Worm (Caenorhabditis elegans) whole organism, late embryonic: ENCODE data around the gene F08G12.3.

Experiments used
- C08G9.2 ChIP-seq: sonication (generic microtip); optimal IDR thresholded peaks from 2 replicates; lab custom pipeline; 2016; ENCODE audit warnings: mild to moderate bottlenecking, missing genetic modification characterization, moderate library complexity, missing compliant biosample characterization
- C38D4.7 ChIP-seq: fragments of 200-800 bp; sonication (Bioruptor generic); optimal IDR thresholded peaks from 2 replicates; lab custom pipeline; 2018; ENCODE audit warnings: mild to moderate bottlenecking, missing genetic modification characterization, moderate library complexity, missing compliant biosample characterization
- F13H6.1 ChIP-seq: sonication (generic microtip); optimal IDR thresholded peaks from 2 replicates; lab custom pipeline; 2016; ENCODE audit warnings: missing genetic modification characterization, missing compliant biosample characterization
- K09A11.1 ChIP-seq: sonication (generic microtip); optimal IDR thresholded peaks from 2 replicates; lab custom pipeline; 2017; ENCODE audit warnings: antibody characterized with exemption, mild to moderate bottlenecking, missing genetic modification characterization, missing compliant biosample characterization; ENCODE audit not compliant: insufficient read depth
- T23F11.4 ChIP-seq: fragments of 200-800 bp; sonication (Bioruptor generic); optimal IDR thresholded peaks from 2 replicates; lab custom pipeline; 2018; ENCODE audit warnings: mild to moderate bottlenecking, missing genetic modification characterization, missing compliant biosample characterization
- Y22D7AL.16 ChIP-seq: sonication (generic microtip); optimal IDR thresholded peaks from 2 replicates; lab custom pipeline; 2016; ENCODE audit warnings: missing genetic modification characterization, missing compliant biosample characterization
- ahr-1 ChIP-seq: sonication (generic microtip); optimal IDR thresholded peaks from 2 replicates; lab custom pipeline; 2016; ENCODE audit warnings: missing genetic modification characterization, missing compliant biosample characterization
- ama-1 ChIP-seq: fragments of 150-350 bp; optimal IDR thresholded peaks from 2 replicates; lab custom pipeline; 2014
- ceh-18 ChIP-seq: sonication (generic microtip); optimal IDR thresholded peaks from 2 replicates; lab custom pipeline; 2016; ENCODE audit warnings: missing genetic modification characterization, missing compliant biosample characterization
- ceh-2 ChIP-seq: sonication (generic microtip); optimal IDR thresholded peaks from 2 replicates; lab custom pipeline; 2016; ENCODE audit warnings: missing genotype, missing genetic modification characterization, missing compliant biosample characterization
- ceh-24 ChIP-seq: sonication (generic microtip); optimal IDR thresholded peaks from 2 replicates; lab custom pipeline; 2016; ENCODE audit warnings: mild to moderate bottlenecking, missing genetic modification characterization, missing compliant biosample characterization
- ceh-30 ChIP-seq: fragments of 150-350 bp; optimal IDR thresholded peaks from 2 replicates; lab custom pipeline; 2014; ENCODE audit warnings: missing biosample characterization, missing genetic modification characterization
- ceh-34 ChIP-seq: sonication (generic microtip); optimal IDR thresholded peaks from 2 replicates; lab custom pipeline; 2016; ENCODE audit warnings: mild to moderate bottlenecking, missing genetic modification characterization, missing compliant biosample characterization
- ceh-45 ChIP-seq: fragments of 200-800 bp; sonication (Bioruptor generic); IDR thresholded peaks from 2 replicates; pipeline ENCODE4 v1.3.6; 2022; ENCODE audit warnings: missing genetic modification reagents, missing genetic modification characterization, missing compliant biosample characterization
- ceh-48 ChIP-seq: sonication (generic microtip); optimal IDR thresholded peaks from 2 replicates; lab custom pipeline; 2016; ENCODE audit warnings: missing genetic modification characterization, inconsistent platforms, missing compliant biosample characterization
- dmd-4 ChIP-seq: sonication (generic microtip); optimal IDR thresholded peaks from 2 replicates; lab custom pipeline; 2016; ENCODE audit warnings: borderline replicate concordance, missing genetic modification characterization, missing compliant biosample characterization
- elt-2 ChIP-seq: sonication (generic microtip); optimal IDR thresholded peaks from 2 replicates; lab custom pipeline; 2016; ENCODE audit warnings: missing genetic modification reagents, missing genetic modification characterization, missing compliant biosample characterization
- elt-4 ChIP-seq: sonication (generic microtip); optimal IDR thresholded peaks from 2 replicates; lab custom pipeline; 2016; ENCODE audit warnings: missing genetic modification characterization, missing compliant biosample characterization
- ets-4 ChIP-seq: sonication (generic microtip); optimal IDR thresholded peaks from 2 replicates; lab custom pipeline; 2016; ENCODE audit warnings: missing genetic modification characterization, missing compliant biosample characterization
- fax-1 ChIP-seq: sonication (generic microtip); optimal IDR thresholded peaks from 2 replicates; lab custom pipeline; 2016; ENCODE audit warnings: missing genotype, missing genetic modification characterization, missing compliant biosample characterization
- fkh-10 ChIP-seq: fragments of 150-350 bp; optimal IDR thresholded peaks from 2 replicates; lab custom pipeline; 2014; ENCODE audit warnings: missing biosample characterization, missing genetic modification reagents, missing genetic modification characterization
- fkh-6 ChIP-seq: sonication (generic microtip); optimal IDR thresholded peaks from 2 replicates; lab custom pipeline; 2016; ENCODE audit warnings: missing genetic modification characterization, missing compliant biosample characterization
- gmeb-2 ChIP-seq: sonication (generic microtip); optimal IDR thresholded peaks from 2 replicates; lab custom pipeline; 2016; ENCODE audit warnings: missing genetic modification characterization, inconsistent platforms, missing compliant biosample characterization
- hlh-6 ChIP-seq: sonication (generic microtip); optimal IDR thresholded peaks from 2 replicates; lab custom pipeline; 2016; ENCODE audit warnings: missing genotype, missing genetic modification characterization, missing compliant biosample characterization
- hlh-8 ChIP-seq: sonication (generic microtip); optimal IDR thresholded peaks from 2 replicates; lab custom pipeline; 2016; ENCODE audit warnings: missing genotype, missing genetic modification characterization, missing compliant biosample characterization
- lin-11 ChIP-seq: fragments of 200-800 bp; sonication (Bioruptor generic); optimal IDR thresholded peaks from 2 replicates; lab custom pipeline; 2018; ENCODE audit warnings: mild to moderate bottlenecking, missing genetic modification characterization, missing compliant biosample characterization
- madf-2 ChIP-seq: sonication (generic microtip); optimal IDR thresholded peaks from 2 replicates; lab custom pipeline; 2017; ENCODE audit warnings: missing genetic modification characterization, missing compliant biosample characterization
- mec-3 ChIP-seq: sonication (generic microtip); optimal IDR thresholded peaks from 2 replicates; lab custom pipeline; 2016; ENCODE audit warnings: borderline replicate concordance, missing genetic modification characterization, missing compliant biosample characterization
- nfya-1 ChIP-seq: sonication (generic microtip); optimal IDR thresholded peaks from 2 replicates; lab custom pipeline; 2017; ENCODE audit warnings: missing genetic modification characterization, mild to moderate bottlenecking, missing compliant biosample characterization, antibody characterized with exemption, moderate library complexity
- nhr-232 ChIP-seq: sonication (generic microtip); optimal IDR thresholded peaks from 2 replicates; lab custom pipeline; 2016; ENCODE audit warnings: missing genetic modification characterization, missing compliant biosample characterization
- npax-4 ChIP-seq: sonication (generic microtip); optimal IDR thresholded peaks from 2 replicates; lab custom pipeline; 2016; ENCODE audit warnings: missing genetic modification characterization, missing compliant biosample characterization
- pax-1 ChIP-seq: fragments of 150-350 bp; optimal IDR thresholded peaks from 2 replicates; lab custom pipeline; 2014; ENCODE audit warnings: missing biosample characterization, missing genetic modification characterization
- pha-2 ChIP-seq: sonication (generic microtip); optimal IDR thresholded peaks from 2 replicates; lab custom pipeline; 2017; ENCODE audit warnings: mild to moderate bottlenecking, missing genetic modification characterization, missing compliant biosample characterization
- pha-4 ChIP-seq: fragments of 150-350 bp; optimal IDR thresholded peaks from 2 replicates; lab custom pipeline; 2018; ENCODE audit warnings: missing biosample characterization, missing genetic modification reagents, missing genetic modification characterization
- pros-1 ChIP-seq: fragments of 150-350 bp; optimal IDR thresholded peaks from 2 replicates; lab custom pipeline; 2014; ENCODE audit warnings: missing biosample characterization, missing genetic modification reagents, missing genetic modification characterization
- sdc-2 ChIP-seq: sonication (generic microtip); optimal IDR thresholded peaks from 2 replicates; lab custom pipeline; 2016; ENCODE audit warnings: missing genotype, missing genetic modification characterization, missing compliant biosample characterization
- sox-4 ChIP-seq: sonication (generic microtip); optimal IDR thresholded peaks from 2 replicates; lab custom pipeline; 2017; ENCODE audit warnings: mild to moderate bottlenecking, missing genetic modification characterization, inconsistent platforms, missing compliant biosample characterization
- syd-9 ChIP-seq: sonication (generic microtip); optimal IDR thresholded peaks from 2 replicates; lab custom pipeline; 2016; ENCODE audit warnings: mild to moderate bottlenecking, missing genetic modification characterization, moderate library complexity, missing compliant biosample characterization
- tbx-2 ChIP-seq: sonication (generic microtip); optimal IDR thresholded peaks from 2 replicates; lab custom pipeline; 2016; ENCODE audit warnings: missing genetic modification characterization, missing compliant biosample characterization
- tbx-7 ChIP-seq: sonication (generic microtip); optimal IDR thresholded peaks from 2 replicates; lab custom pipeline; 2016; ENCODE audit warnings: missing genotype, missing genetic modification characterization, missing compliant biosample characterization
- unc-55 ChIP-seq: sonication (generic microtip); optimal IDR thresholded peaks from 2 replicates; lab custom pipeline; 2017; ENCODE audit warnings: missing biosample characterization, missing genetic modification reagents, missing genetic modification characterization
- unc-86 ChIP-seq: sonication (generic microtip); optimal IDR thresholded peaks from 2 replicates; lab custom pipeline; 2016; ENCODE audit warnings: missing genetic modification characterization, missing compliant biosample characterization
- ztf-16 ChIP-seq: sonication (generic microtip); optimal IDR thresholded peaks from 2 replicates; lab custom pipeline; 2017; ENCODE audit warnings: missing genetic modification characterization, missing compliant biosample characterization

Gene F08G12.3

DNA sequence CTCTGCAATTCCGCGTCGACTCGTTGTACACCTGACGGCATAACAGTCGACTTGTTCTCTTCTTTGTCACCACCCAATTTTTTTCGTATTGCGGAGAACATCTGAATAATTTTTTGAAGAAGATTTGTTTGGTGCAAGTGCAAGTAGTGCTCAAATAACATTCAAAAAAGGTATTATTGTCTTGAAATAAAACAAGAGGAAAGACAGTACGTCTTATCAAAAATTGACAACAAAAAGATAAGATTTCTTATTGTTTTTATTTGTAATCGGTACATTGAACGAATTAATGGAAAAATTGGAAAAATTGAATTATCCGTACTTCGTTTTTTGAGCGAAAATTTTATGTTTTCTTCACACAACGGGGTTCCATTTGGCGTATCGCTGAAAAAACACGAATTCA lies 5.7 kb downstream of the F08G12.3 start, which contains the start of gene F08G12.1:
TSS of gene F08G12.1 (minus strand) at position 101 of the 400 bp plus-strand sequence.
- no peak for TF ChIP-seq nhr-232 (tag; lab: Kevin White, UChicago)
- TF ChIP-seq pros-1 (tag; lab: Kevin White, UChicago) = no peak
- no peak for TF ChIP-seq pha-2
- TF ChIP-seq K09A11.1 (tag; lab: Kevin White, UChicago) = no peak
- no peak for TF ChIP-seq lin-11 (tag; lab: Kevin White, UChicago)
- TF ChIP-seq fkh-10 = no peak
- no peak for TF ChIP-seq ceh-18 (tag; lab: Kevin White, UChicago)
- TF ChIP-seq gmeb-2 (tag; lab: Kevin White, UChicago) = no peak
- TF ChIP-seq ceh-24 (tag; lab: Kevin White, UChicago) = no peak
- no peak for TF ChIP-seq elt-4 (tag; lab: Kevin White, UChicago)
- TF ChIP-seq nfya-1 = no peak
- no peak for TF ChIP-seq Y22D7AL.16 (tag; lab: Kevin White, UChicago)
- TF ChIP-seq hlh-8 (tag; lab: Kevin White, UChicago) = no peak
- TF ChIP-seq pax-1 (tag; lab: Kevin White, UChicago) = no peak
- no peak for TF ChIP-seq pha-4 (tag; lab: Kevin White, UChicago)
- no peak for TF ChIP-seq tbx-7 (tag; lab: Kevin White, UChicago)
- no peak for TF ChIP-seq ceh-2 (tag; lab: Kevin White, UChicago)
- TF ChIP-seq ceh-48 (tag; lab: Kevin White, UChicago) = no peak
- TF ChIP-seq ceh-45 = no peak

DNA sequence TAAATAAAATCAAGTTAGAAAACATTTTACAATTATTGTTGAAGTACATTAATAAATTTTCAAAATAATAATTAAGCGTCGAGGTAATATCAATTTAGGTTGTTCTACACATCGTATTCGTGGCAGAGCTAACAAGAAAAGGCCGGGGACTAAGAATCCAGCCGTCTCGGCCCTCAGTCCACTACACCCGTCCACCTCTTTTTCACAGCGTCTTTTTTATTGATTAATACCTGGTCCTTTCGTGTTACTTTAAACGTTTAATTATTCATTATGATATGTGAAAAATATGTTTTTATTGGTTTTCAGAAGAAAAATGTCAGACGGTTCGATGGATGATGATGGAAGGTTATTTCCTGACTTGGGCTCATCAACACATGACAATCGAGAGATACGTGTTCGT lies 7.0 kb downstream of the F08G12.3 start, which contains the start of gene vhl-1:
TSS of gene vhl-1 (plus strand) at position 301 of the 400 bp plus-strand sequence.
- TF ChIP-seq fax-1 (tag; lab: Kevin White, UChicago) = no peak
- no peak for TF ChIP-seq tbx-2 (tag; lab: Kevin White, UChicago)
- no peak for TF ChIP-seq unc-86 (tag; lab: Kevin White, UChicago)
- no peak for TF ChIP-seq ama-1 (lab: Kevin White, UChicago)
- TF ChIP-seq madf-2 = no peak
- no peak for TF ChIP-seq hlh-6 (tag; lab: Kevin White, UChicago)
- no peak for TF ChIP-seq gmeb-2 (tag; lab: Kevin White, UChicago)
- TF ChIP-seq C08G9.2 (tag; lab: Kevin White, UChicago) = no peak
- TF ChIP-seq pha-2 = no peak
- no peak for TF ChIP-seq tbx-7 (tag; lab: Kevin White, UChicago)
- TF ChIP-seq sox-4 (tag; lab: Kevin White, UChicago) = no peak
- TF ChIP-seq unc-55 (GFP tag; lab: Kevin White, UChicago) = no peak
- no peak for TF ChIP-seq sdc-2 (tag; lab: Kevin White, UChicago)

DNA sequence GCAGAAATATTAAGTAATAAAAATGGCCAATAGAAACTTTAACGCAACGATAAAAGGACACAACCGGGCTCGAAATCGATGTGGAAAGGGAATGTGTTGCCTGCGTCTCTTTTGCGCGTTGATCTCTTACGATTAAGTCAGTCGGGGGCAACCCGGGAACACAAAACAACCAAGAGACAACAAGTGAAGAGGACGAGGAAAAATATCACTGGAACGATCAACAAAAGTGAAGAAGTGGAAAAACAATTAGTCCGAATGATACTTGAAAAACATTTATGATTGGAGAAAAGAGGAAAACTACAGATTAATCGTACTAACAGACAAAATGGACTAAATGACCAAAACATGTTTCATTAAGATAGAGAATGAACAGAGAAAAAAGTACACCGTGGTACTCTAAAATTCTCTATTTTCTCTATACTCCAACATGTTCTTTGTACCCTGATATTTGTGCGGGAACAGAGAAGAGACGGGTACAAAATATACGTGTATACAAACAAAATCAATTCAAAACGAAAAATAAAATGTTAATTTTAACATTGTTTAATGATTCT lies 10.3 kb downstream of the F08G12.3 start, which contains the start of gene F08G12.5:
TSS of gene F08G12.5 (minus strand) at position 1 of the 554 bp plus-strand sequence.
- TF ChIP-seq elt-2 (peak; percentile 1), ceh-34 (tag; lab: Kevin White, UChicago) (no peak), syd-9 (tag; lab: Kevin White, UChicago) (no peak), unc-55 (GFP tag; lab: Kevin White, UChicago) (no peak), K09A11.1 (tag; lab: Kevin White, UChicago) (no peak)

DNA sequence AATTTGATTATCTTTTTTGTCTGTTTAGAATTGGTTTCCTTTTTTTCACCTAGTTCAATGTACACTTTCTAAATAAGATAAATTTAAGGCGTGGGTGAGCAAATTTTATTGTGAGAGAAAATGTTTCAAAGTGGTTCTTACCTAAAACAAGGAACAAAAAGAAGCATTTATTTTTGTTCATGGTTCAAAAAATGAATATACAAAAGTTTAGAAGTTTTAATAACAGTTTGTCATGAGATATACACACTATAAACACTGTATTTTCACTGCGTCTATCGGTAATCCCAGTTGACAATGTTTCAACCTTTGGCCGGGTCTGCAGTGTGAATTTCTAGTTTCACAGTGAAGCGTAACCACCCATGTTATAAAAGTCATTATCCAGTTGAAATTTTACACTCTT lies 15.3 kb downstream of the F08G12.3 start, which contains the start of gene F08G12.11:
TSS of gene F08G12.11 (minus strand) at position 181 of the 400 bp plus-strand sequence.
- no peak for TF ChIP-seq npax-4
- no peak for TF ChIP-seq T23F11.4 (GFP tag; lab: Kevin White, UChicago)
- TF ChIP-seq F13H6.1 (tag; lab: Kevin White, UChicago) = no peak
- TF ChIP-seq madf-2 = no peak
- no peak for TF ChIP-seq mec-3 (tag; lab: Kevin White, UChicago)
- TF ChIP-seq ztf-16 (tag; lab: Kevin White, UChicago) = no peak
- no peak for TF ChIP-seq ets-4 (tag; lab: Kevin White, UChicago)
- no peak for TF ChIP-seq unc-55 (GFP tag; lab: Kevin White, UChicago)
- no peak for TF ChIP-seq dmd-4 (tag; lab: Kevin White, UChicago)
- no peak for TF ChIP-seq ahr-1
- no peak for TF ChIP-seq nhr-232 (tag; lab: Kevin White, UChicago)
- no peak for TF ChIP-seq fkh-6 (tag; lab: Kevin White, UChicago)
- no peak for TF ChIP-seq ceh-30 (tag; lab: Kevin White, UChicago)
- no peak for TF ChIP-seq pax-1 (tag; lab: Kevin White, UChicago)
- TF ChIP-seq elt-4 (tag; lab: Kevin White, UChicago) = no peak
- TF ChIP-seq C38D4.7 (GFP tag; lab: Kevin White, UChicago) = no peak
- TF ChIP-seq, all 69 proteins: peak for 0
